Fruit fly (Drosophila melanogaster) whole organism, embryonic: Measurements from ENCODE around the gene Ostgamma.

ENCODE experiments used
- BEAF-32 ChIP-seq: fragments of 200-800 bp; sonication (Bioruptor generic); optimal IDR thresholded peaks from 3 replicates; lab custom pipeline; 2017; ENCODE audit warnings: missing biosample characterization, missing genetic modification characterization, mild to moderate bottlenecking, moderate library complexity, missing genetic modification reagents
- BtbVII ChIP-seq: fragments of 200-800 bp; sonication (Bioruptor generic); optimal IDR thresholded peaks from 3 replicates; lab custom pipeline; 2017; ENCODE audit warnings: missing biosample characterization, mild to moderate bottlenecking, missing genetic modification characterization
- CG10959 ChIP-seq: fragments of 200-800 bp; sonication (Bioruptor generic); IDR thresholded peaks from 2 replicates; pipeline ENCODE4 v1.3.6; 2022; ENCODE audit warnings: missing biosample characterization, missing genetic modification characterization
- CG11247 ChIP-seq: fragments of 200-800 bp; sonication (Bioruptor generic); IDR thresholded peaks from 2 replicates; pipeline ENCODE4 v1.3.6; 2022; ENCODE audit warnings: missing biosample characterization, missing genetic modification characterization
- CG11504 ChIP-seq: fragments of 200-800 bp; sonication (Bioruptor generic); optimal IDR thresholded peaks from 3 replicates; lab custom pipeline; 2019; ENCODE audit warnings: missing biosample characterization, mild to moderate bottlenecking, missing genetic modification characterization, moderate library complexity
- CG12236 ChIP-seq: fragments of 200-800 bp; sonication (Bioruptor generic); optimal IDR thresholded peaks from 2 replicates; lab custom pipeline; 2016; ENCODE audit warnings: missing biosample characterization, missing genetic modification characterization
- CG12769 ChIP-seq: fragments of 200-800 bp; sonication (Bioruptor generic); optimal IDR thresholded peaks from 2 replicates; lab custom pipeline; 2019; ENCODE audit warnings: missing biosample characterization, mild to moderate bottlenecking, missing genetic modification characterization, moderate library complexity
- CG18764 ChIP-seq: fragments of 200-800 bp; sonication (Bioruptor generic); optimal IDR thresholded peaks from 3 replicates; lab custom pipeline; 2016; ENCODE audit warnings: missing biosample characterization, missing genetic modification characterization
- CG2199 ChIP-seq: fragments of 200-800 bp; sonication (Bioruptor generic); IDR thresholded peaks from 3 replicates; pipeline ENCODE4 v1.3.6; 2022; ENCODE audit warnings: missing biosample characterization, missing genetic modification characterization
- CG2875 ChIP-seq: fragments of 200-800 bp; sonication (Bioruptor generic); optimal IDR thresholded peaks from 2 replicates; lab custom pipeline; 2017; ENCODE audit warnings: missing biosample characterization, mild to moderate bottlenecking, missing genetic modification characterization, missing genetic modification reagents
- CG30431 ChIP-seq: fragments of 200-800 bp; sonication (Bioruptor generic); optimal IDR thresholded peaks from 2 replicates; lab custom pipeline; 2017; ENCODE audit warnings: missing biosample characterization, missing genetic modification characterization
- CG3065 ChIP-seq: fragments of 200-800 bp; sonication (Bioruptor generic); optimal IDR thresholded peaks from 2 replicates; lab custom pipeline; 2016; ENCODE audit warnings: missing biosample characterization, missing genetic modification characterization
- CG32532 ChIP-seq: fragments of 200-800 bp; sonication (Bioruptor generic); IDR thresholded peaks from 2 replicates; pipeline ENCODE4 v1.3.6; 2022; ENCODE audit warnings: missing biosample characterization, missing genetic modification characterization
- CG32767 ChIP-seq: fragments of 200-800 bp; sonication (Bioruptor generic); IDR thresholded peaks from 2 replicates; pipeline ENCODE4 v1.3.6; 2022; ENCODE audit warnings: missing biosample characterization, missing genetic modification characterization
- CG3838 ChIP-seq: fragments of 200-800 bp; sonication (Bioruptor generic); optimal IDR thresholded peaks from 3 replicates; lab custom pipeline; 2016; ENCODE audit warnings: missing biosample characterization, missing genetic modification characterization
- CG4328 ChIP-seq: fragments of 200-800 bp; sonication (Bioruptor generic); optimal IDR thresholded peaks from 3 replicates; lab custom pipeline; 2017; ENCODE audit warnings: missing biosample characterization, missing genetic modification reagents, missing genetic modification characterization
- CG4404 ChIP-seq: fragments of 200-800 bp; sonication (Bioruptor generic); IDR thresholded peaks from 2 replicates; pipeline ENCODE4 v1.3.6; 2022; ENCODE audit warnings: missing biosample characterization, missing genetic modification characterization
- CG4707 ChIP-seq: fragments of 200-800 bp; sonication (Bioruptor generic); optimal IDR thresholded peaks from 2 replicates; lab custom pipeline; 2018; ENCODE audit warnings: missing biosample characterization, mild to moderate bottlenecking, missing genetic modification characterization, moderate library complexity
- CG6272 ChIP-seq: fragments of 200-800 bp; sonication (Bioruptor generic); IDR thresholded peaks from 2 replicates; pipeline ENCODE4 v1.3.6; 2022; ENCODE audit warnings: missing biosample characterization, missing genetic modification characterization
- CG7786 ChIP-seq: fragments of 200-800 bp; sonication (Bioruptor generic); optimal IDR thresholded peaks from 2 replicates; lab custom pipeline; 2016; ENCODE audit warnings: missing biosample characterization, missing genetic modification characterization
- CG8478 ChIP-seq: fragments of >200 bp; optimal IDR thresholded peaks from 2 replicates; lab custom pipeline; 2018
- CrebB ChIP-seq: fragments of 200-800 bp; sonication (Bioruptor generic); optimal IDR thresholded peaks from 3 replicates; lab custom pipeline; 2018; ENCODE audit warnings: missing biosample characterization, mild to moderate bottlenecking, missing genetic modification characterization
- Dfd ChIP-seq, 2 experiments: fragments of >200 bp; optimal IDR thresholded peaks; 2 replicates each; lab custom pipeline; 2017; ENCODE audit warnings: missing biosample characterization in 2 of 2, missing genetic modification characterization in 2 of 2
- Doc3 ChIP-seq: fragments of 200-800 bp; sonication (Bioruptor generic); IDR thresholded peaks from 3 replicates; pipeline ENCODE4 v1.3.6; 2022; ENCODE audit warnings: missing biosample characterization, missing genetic modification characterization; ENCODE audit not compliant: partially characterized antibody
- E2f1 ChIP-seq: fragments of 200-800 bp; sonication (Bioruptor generic); IDR thresholded peaks from 2 replicates; pipeline ENCODE4 v1.3.6; 2022; ENCODE audit warnings: missing biosample characterization, missing genetic modification characterization
- GATAe ChIP-seq: fragments of 200-800 bp; sonication (Bioruptor generic); conservative IDR thresholded peaks from 2 replicates; pipeline ENCODE4 v1.3.6; 2022; ENCODE audit warnings: missing biosample characterization, missing genetic modification characterization
- H15 ChIP-seq: fragments of 200-800 bp; sonication (Bioruptor generic); IDR thresholded peaks from 3 replicates; pipeline ENCODE4 v1.3.6; 2022; ENCODE audit warnings: missing biosample characterization, missing genetic modification characterization
- HLH4C ChIP-seq: fragments of 200-800 bp; sonication (Bioruptor generic); IDR thresholded peaks from 3 replicates; pipeline ENCODE4 v1.3.6; 2022; ENCODE audit warnings: missing biosample characterization, missing genetic modification characterization; ENCODE audit not compliant: partially characterized antibody
- MESR4 ChIP-seq: fragments of 200-800 bp; sonication (Bioruptor generic); optimal IDR thresholded peaks from 2 replicates; lab custom pipeline; 2018; ENCODE audit warnings: missing biosample characterization, mild to moderate bottlenecking, missing genetic modification characterization, moderate library complexity
- Mad ChIP-seq: fragments of 200-800 bp; sonication (Bioruptor generic); optimal IDR thresholded peaks from 2 replicates; lab custom pipeline; 2016; ENCODE audit warnings: missing biosample characterization, missing genetic modification characterization
- Oaz ChIP-seq: fragments of 200-800 bp; sonication (Bioruptor generic); IDR thresholded peaks from 2 replicates; pipeline ENCODE4 v1.3.6; 2022; ENCODE audit warnings: missing biosample characterization, missing genetic modification characterization
- Opbp ChIP-seq: fragments of 200-800 bp; sonication (Bioruptor generic); IDR thresholded peaks from 3 replicates; pipeline ENCODE4 v1.3.6; 2022; ENCODE audit warnings: missing biosample characterization, missing genetic modification characterization; ENCODE audit not compliant: partially characterized antibody
- Sin3A ChIP-seq: fragments of >200 bp; optimal IDR thresholded peaks from 2 replicates; lab custom pipeline; 2018
- ash1 ChIP-seq: fragments of 200-800 bp; sonication (Bioruptor generic); optimal IDR thresholded peaks from 2 replicates; lab custom pipeline; 2018; ENCODE audit warnings: missing biosample characterization, mild to moderate bottlenecking, missing genetic modification characterization
- bab2 ChIP-seq: fragments of 200-800 bp; sonication (Bioruptor generic); optimal IDR thresholded peaks from 2 replicates; lab custom pipeline; 2016; ENCODE audit warnings: missing biosample characterization, missing genetic modification characterization
- bcd ChIP-seq: fragments of 200-800 bp; sonication (Bioruptor generic); optimal IDR thresholded peaks from 2 replicates; lab custom pipeline; 2017; ENCODE audit warnings: missing biosample characterization, mild to moderate bottlenecking, missing genetic modification characterization
- cato ChIP-seq: fragments of 200-800 bp; sonication (Bioruptor generic); optimal IDR thresholded peaks from 2 replicates; lab custom pipeline; 2016; ENCODE audit warnings: missing biosample characterization, missing genetic modification characterization, borderline replicate concordance
- croc ChIP-seq: fragments of 200-800 bp; sonication (Bioruptor generic); conservative IDR thresholded peaks from 3 replicates; pipeline ENCODE4 v1.3.6; 2022; ENCODE audit warnings: missing biosample characterization, missing genetic modification characterization
- dpn ChIP-seq, 2 experiments: fragments of 200-800 bp; sonication (Bioruptor generic); optimal IDR thresholded peaks; 3 replicates each; lab custom pipeline; 2016; ENCODE audit warnings: missing biosample characterization in 2 of 2, missing genetic modification characterization in 2 of 2
- mirr ChIP-seq: fragments of 200-800 bp; sonication (Bioruptor generic); optimal IDR thresholded peaks from 3 replicates; lab custom pipeline; 2018; ENCODE audit warnings: missing biosample characterization, mild to moderate bottlenecking, missing genetic modification characterization
- nom ChIP-seq: fragments of 200-800 bp; sonication (Bioruptor generic); optimal IDR thresholded peaks from 2 replicates; lab custom pipeline; 2017; ENCODE audit warnings: missing biosample characterization, missing genetic modification characterization, mild to moderate bottlenecking, moderate library complexity, missing genetic modification reagents
- otp ChIP-seq: fragments of 200-800 bp; sonication (Bioruptor generic); IDR thresholded peaks from 3 replicates; pipeline ENCODE4, ENCODE4 v1.3.6; 2022; ENCODE audit warnings: missing biosample characterization, missing genetic modification characterization
- p53 ChIP-seq: fragments of 200-800 bp; sonication (Bioruptor generic); optimal IDR thresholded peaks from 2 replicates; lab custom pipeline; 2016; ENCODE audit warnings: missing biosample characterization, missing genetic modification characterization
- rib ChIP-seq: fragments of 200-800 bp; sonication (Bioruptor generic); IDR thresholded peaks from 2 replicates; pipeline ENCODE4 v1.3.6; 2022; ENCODE audit warnings: missing biosample characterization, missing genetic modification characterization
- sens-2 ChIP-seq: fragments of 200-800 bp; sonication (Bioruptor generic); IDR thresholded peaks from 2 replicates; pipeline ENCODE4 v1.3.6; 2022; ENCODE audit warnings: missing biosample characterization, missing genetic modification characterization
- sim ChIP-seq: fragments of 200-800 bp; sonication (Bioruptor generic); IDR thresholded peaks from 2 replicates; pipeline ENCODE4 v1.3.6; 2022; ENCODE audit warnings: missing biosample characterization, missing genetic modification characterization
- slp2 ChIP-seq: fragments of 200-800 bp; sonication (Bioruptor generic); optimal IDR thresholded peaks from 2 replicates; lab custom pipeline; 2016; ENCODE audit warnings: missing biosample characterization, missing genetic modification characterization
- sna ChIP-seq: fragments of 200-800 bp; sonication (Bioruptor generic); IDR thresholded peaks from 2 replicates; pipeline ENCODE4 v1.3.6; 2022; ENCODE audit warnings: missing biosample characterization, missing genetic modification characterization; ENCODE audit not compliant: partially characterized antibody
- trem ChIP-seq: fragments of 200-800 bp; optimal IDR thresholded peaks from 3 replicates; lab custom pipeline; 2019; ENCODE audit warnings: missing biosample characterization, mild to moderate bottlenecking, missing genetic modification characterization, moderate library complexity
- usp ChIP-seq: fragments of >200 bp; optimal IDR thresholded peaks from 2 replicates; lab custom pipeline; 2017; ENCODE audit warnings: missing biosample characterization, missing genetic modification characterization

The Ostgamma gene

dm6 chr2L:8319858-8320525, 12.0 kb upstream of the Ostgamma start, which contains the start of the genes mtsh and strat (continued):
- TF ChIP-seq CG12236 (peak; percentile 34), CG2875 (peak; percentile 6), nom (peak; percentile 45), p53 (GFP tag; lab: Kevin White, UChicago) (peak; percentile 51), CG4707 (peak; percentile 49), CG11247 (GFP tag; lab: Robert Waterston, UW) (no peak), CG2199 (GFP tag; lab: Robert Waterston, UW) (no peak), croc (no peak; the same call in 2 of the 3 replicates), usp (no peak), CrebB (tag; lab: Kevin White, UChicago) (peak; percentile 73), dpn (GFP tag; optimal IDR thresholded peaks at IDR 0.05; lab: Kevin White, UChicago) (peak; percentile 38 to 51), MESR4 (peak; percentile 64), BEAF-32 (GFP tag; lab: Kevin White, UChicago) (peak; percentile 59), Mad (GFP tag; lab: Kevin White, UChicago) (peak; percentile 45), sens-2 (GFP tag; lab: Robert Waterston, UW) (no peak), CG18764 (GFP tag; lab: Kevin White, UChicago) (peak; percentile 62), Doc3 (GFP tag; lab: Robert Waterston, UW) (no peak; the same call in 2 of the 3 replicates), E2f1 (0 out of 2 replicates have a peak, but pooled peaks have one; percentile 24), CG32767 (GFP tag; lab: Robert Waterston, UW) (no peak), sna (GFP tag; lab: Robert Waterston, UW) (no peak; the same call in none of the 2 replicates), CG32532 (GFP tag; lab: Robert Waterston, UW) (peak; percentile 52), CG10959 (GFP tag; lab: Robert Waterston, UW) (no peak), bcd (GFP tag; lab: Kevin White, UChicago) (peak; percentile 75), CG4404 (GFP tag; lab: Robert Waterston, UW) (0 out of 2 replicates have a peak, but pooled peaks have one; percentile 23), trem (tag; lab: Kevin White, UChicago) (peak; percentile 65), cato (peak; percentile 13), Dfd (GFP tag; optimal IDR thresholded peaks at IDR 0.05; lab: Kevin White, UChicago) (no peak), HLH4C (GFP tag; lab: Robert Waterston, UW) (peak; percentile 74), slp2 (GFP tag; lab: Kevin White, UChicago) (peak; percentile 21), GATAe (GFP tag; lab: Robert Waterston, UW) (peak; percentile 63; the same call in 1 of the 2 replicates), BtbVII (GFP tag; lab: Kevin White, UChicago) (peak; percentile 52), Opbp (GFP tag; lab: Robert Waterston, UW) (peak; percentile 57; the same call in 1 of the 3 replicates), sim (GFP tag; lab: Robert Waterston, UW) (peak; percentile 46; the same call in 1 of the 2 replicates), CG3838 (GFP tag; lab: Kevin White, UChicago) (no peak), rib (GFP tag; lab: Robert Waterston, UW) (no peak), ash1 (GFP tag; lab: Kevin White, UChicago) (peak; percentile 8), CG7786 (peak; percentile 12), CG8478 (no peak), CG4328 (peak; percentile 66), CG12769 (tag; lab: Kevin White, UChicago) (no peak), H15 (no peak), Oaz (GFP tag; lab: Robert Waterston, UW) (no peak), CG6272 (GFP tag; lab: Robert Waterston, UW) (peak; percentile 33; the same call in 1 of the 2 replicates), Sin3A (lab: Kevin White, UChicago) (peak; percentile 50), bab2 (peak; percentile 45), CG30431 (no peak), CG3065 (GFP tag; lab: Kevin White, UChicago) (peak; percentile 28), CG11504 (tag; lab: Kevin White, UChicago) (no peak), otp (peak; percentile 63; the same call in 1 of the 3 replicates), mirr (GFP tag; lab: Kevin White, UChicago) (peak; percentile 87)
